Fruit fly (Drosophila melanogaster) Kc167 (cell line): ENCODE results near the gene Cpr92A.

ENCODE experiments used
- Sin3A ChIP-seq: fragments of >200 bp; optimal IDR thresholded peaks from 2 replicates; lab custom pipeline; 2018; ENCODE audit warnings: missing external identifiers
- insv ChIP-seq: fragments of >200 bp; optimal IDR thresholded peaks from 3 replicates; lab custom pipeline; 2018; ENCODE audit warnings: missing external identifiers
- psq ChIP-seq: fragments of >200 bp; optimal IDR thresholded peaks from 2 replicates; lab custom pipeline; 2017; ENCODE audit warnings: missing external identifiers
- ttk ChIP-seq: sonication (Bioruptor generic); optimal IDR thresholded peaks from 2 replicates; lab custom pipeline; 2017; ENCODE audit warnings: missing external identifiers

DNA sequence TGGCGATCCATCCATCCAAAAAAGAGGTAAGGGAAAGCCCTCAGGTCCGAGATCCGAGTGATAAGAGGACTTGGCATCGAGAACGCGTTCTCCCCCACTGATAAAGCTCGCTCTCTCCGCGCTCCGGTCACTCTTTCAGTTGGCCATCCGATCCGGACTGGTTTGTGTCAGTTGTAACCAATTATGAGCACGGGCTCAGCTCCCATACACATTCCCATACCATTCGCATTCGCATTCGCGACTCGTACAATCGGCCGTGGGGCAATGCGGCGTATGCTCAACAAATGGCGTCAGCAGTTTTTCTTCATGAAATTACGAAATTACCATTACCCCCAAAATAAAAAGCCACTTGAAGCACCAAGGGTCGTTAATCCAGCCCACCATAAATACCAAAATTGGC is 25.7 kb upstream of the Cpr92A start:
- TF ChIP-seq ttk (lab: Kevin White, UChicago), result no peak
- no peak for TF ChIP-seq psq (lab: Kevin White, UChicago)
- TF ChIP-seq insv, result no peak
- TF ChIP-seq Sin3A (lab: Kevin White, UChicago), result no peak
